Fruit fly (Drosophila melanogaster) whole organism, embryonic: ENCODE results near the gene CG11178.
A peak's percentile ranks its signal among the peaks of the same experiment; 100 is the strongest.

Source experiments
- ATbp ChIP-seq: fragments of 200-800 bp; sonication (Bioruptor generic); optimal IDR thresholded peaks from 2 replicates; lab custom pipeline; 2017; ENCODE audit warnings: missing biosample characterization, mild to moderate bottlenecking, missing genetic modification characterization, missing genetic modification reagents
- Ada2b ChIP-seq: fragments of 200-800 bp; sonication (Bioruptor generic); IDR thresholded peaks from 2 replicates; pipeline ENCODE4 v1.3.6; 2022; ENCODE audit warnings: missing biosample characterization, missing genetic modification characterization
- B-H1 ChIP-seq: fragments of 200-800 bp; sonication (Bioruptor generic); IDR thresholded peaks from 3 replicates; pipeline ENCODE4 v1.3.6; 2022; ENCODE audit warnings: missing biosample characterization, missing genetic modification characterization
- CG10209 ChIP-seq: fragments of 200-800 bp; sonication (Bioruptor generic); optimal IDR thresholded peaks from 3 replicates; lab custom pipeline; 2017; ENCODE audit warnings: missing biosample characterization, mild to moderate bottlenecking, missing genetic modification characterization, missing genetic modification reagents
- CG10366 ChIP-seq: fragments of 200-800 bp; sonication (Bioruptor generic); IDR thresholded peaks from 2 replicates; pipeline ENCODE4 v1.3.6; 2022; ENCODE audit warnings: missing biosample characterization, missing genetic modification characterization
- CG11085 ChIP-seq: fragments of 200-800 bp; sonication (Bioruptor generic); IDR thresholded peaks from 2 replicates; pipeline ENCODE4 v1.3.6; 2022; ENCODE audit warnings: missing biosample characterization, missing genetic modification characterization
- CG11456 ChIP-seq: fragments of 200-800 bp; sonication (Bioruptor generic); IDR thresholded peaks from 3 replicates; pipeline ENCODE4 v1.3.6; 2022; ENCODE audit warnings: missing biosample characterization, missing genetic modification characterization
- CG11504 ChIP-seq: fragments of 200-800 bp; sonication (Bioruptor generic); optimal IDR thresholded peaks from 3 replicates; lab custom pipeline; 2019; ENCODE audit warnings: missing biosample characterization, mild to moderate bottlenecking, missing genetic modification characterization, moderate library complexity
- CG11723 ChIP-seq: fragments of 200-800 bp; sonication (Bioruptor generic); optimal IDR thresholded peaks from 2 replicates; lab custom pipeline; 2017; ENCODE audit warnings: missing biosample characterization, mild to moderate bottlenecking, missing genetic modification characterization
- CG13296 ChIP-seq: fragments of 200-800 bp; sonication (Bioruptor generic); optimal IDR thresholded peaks from 3 replicates; lab custom pipeline; 2018; ENCODE audit warnings: missing biosample characterization, mild to moderate bottlenecking, missing genetic modification characterization
- CG14014 ChIP-seq: fragments of 200-800 bp; sonication (Bioruptor generic); IDR thresholded peaks from 2 replicates; pipeline ENCODE4 v1.3.6; 2022; ENCODE audit warnings: missing biosample characterization, missing genetic modification characterization
- CG15269 ChIP-seq: fragments of 200-800 bp; sonication (Bioruptor generic); optimal IDR thresholded peaks from 2 replicates; lab custom pipeline; 2018; ENCODE audit warnings: missing biosample characterization, mild to moderate bottlenecking, missing genetic modification characterization, moderate library complexity
- CG31388 ChIP-seq: fragments of 200-800 bp; sonication (Bioruptor generic); optimal IDR thresholded peaks from 2 replicates; lab custom pipeline; 2016; ENCODE audit warnings: missing biosample characterization, missing genetic modification characterization
- CG42726 ChIP-seq: fragments of 200-800 bp; sonication (Bioruptor generic); IDR thresholded peaks from 2 replicates; pipeline ENCODE4 v1.3.6; 2022; ENCODE audit warnings: missing biosample characterization, missing genetic modification characterization; ENCODE audit not compliant: partially characterized antibody
- CG5953 ChIP-seq: fragments of 200-800 bp; sonication (Bioruptor generic); IDR thresholded peaks from 2 replicates; pipeline ENCODE4 v1.3.6; 2022; ENCODE audit warnings: missing biosample characterization, missing genetic modification characterization
- CG6813 ChIP-seq: fragments of 200-800 bp; sonication (Bioruptor generic); optimal IDR thresholded peaks from 2 replicates; lab custom pipeline; 2017; ENCODE audit warnings: missing biosample characterization, missing genetic modification characterization, mild to moderate bottlenecking, moderate library complexity, missing genetic modification reagents
- CG7928 ChIP-seq: fragments of 200-800 bp; sonication (Bioruptor generic); optimal IDR thresholded peaks from 2 replicates; lab custom pipeline; 2017; ENCODE audit warnings: missing biosample characterization, mild to moderate bottlenecking, missing genetic modification characterization
- CG8359 ChIP-seq: fragments of 200-800 bp; sonication (Bioruptor generic); optimal IDR thresholded peaks from 2 replicates; lab custom pipeline; 2017; ENCODE audit warnings: missing biosample characterization, mild to moderate bottlenecking, missing genetic modification characterization, borderline replicate concordance
- CG9797 ChIP-seq: fragments of 200-800 bp; sonication (Bioruptor generic); optimal IDR thresholded peaks from 3 replicates; lab custom pipeline; 2018; ENCODE audit warnings: missing biosample characterization, mild to moderate bottlenecking, missing genetic modification characterization
- Chrac-16 ChIP-seq: fragments of 200-800 bp; sonication (Bioruptor generic); optimal IDR thresholded peaks from 3 replicates; lab custom pipeline; 2016; ENCODE audit warnings: missing biosample characterization, missing genetic modification characterization
- Dbx ChIP-seq: fragments of 200-800 bp; sonication (Bioruptor generic); IDR thresholded peaks from 3 replicates; pipeline ENCODE4 v1.3.6; 2022; ENCODE audit warnings: missing biosample characterization, missing genetic modification characterization
- Dfd ChIP-seq, 2 experiments: fragments of >200 bp; optimal IDR thresholded peaks; 2 replicates each; lab custom pipeline; 2017; ENCODE audit warnings: missing biosample characterization in 2 of 2, missing genetic modification characterization in 2 of 2
- HLHmδ ChIP-seq: fragments of 200-800 bp; sonication (Bioruptor generic); optimal IDR thresholded peaks from 2 replicates; lab custom pipeline; 2018; ENCODE audit warnings: missing biosample characterization, mild to moderate bottlenecking, missing genetic modification characterization, moderate library complexity
- HmgZ ChIP-seq: fragments of 200-800 bp; sonication (Bioruptor generic); optimal IDR thresholded peaks from 2 replicates; lab custom pipeline; 2018; ENCODE audit warnings: missing biosample characterization, mild to moderate bottlenecking, missing genetic modification characterization
- Hr3 ChIP-seq: fragments of 200-800 bp; sonication (Bioruptor generic); optimal IDR thresholded peaks from 3 replicates; lab custom pipeline; 2016; ENCODE audit warnings: missing biosample characterization, missing genetic modification characterization
- Lhr ChIP-seq: fragments of 200-800 bp; sonication (Bioruptor generic); optimal IDR thresholded peaks from 3 replicates; lab custom pipeline; 2017; ENCODE audit warnings: mild to moderate bottlenecking, missing biosample characterization, missing genetic modification reagents, missing genetic modification characterization
- NC2α ChIP-seq: fragments of 200-800 bp; sonication (Bioruptor generic); optimal IDR thresholded peaks from 2 replicates; lab custom pipeline; 2016; ENCODE audit warnings: missing biosample characterization, missing genetic modification characterization
- NC2β ChIP-seq: fragments of 200-800 bp; sonication (Bioruptor generic); optimal IDR thresholded peaks from 2 replicates; lab custom pipeline; 2016; ENCODE audit warnings: missing biosample characterization, missing genetic modification characterization
- NFAT ChIP-seq: fragments of 200-800 bp; sonication (Bioruptor generic); IDR thresholded peaks from 2 replicates; pipeline ENCODE4 v1.3.6; 2022; ENCODE audit warnings: missing biosample characterization, missing genetic modification characterization
- Oaz ChIP-seq: fragments of 200-800 bp; sonication (Bioruptor generic); IDR thresholded peaks from 2 replicates; pipeline ENCODE4 v1.3.6; 2022; ENCODE audit warnings: missing biosample characterization, missing genetic modification characterization
- Sox102F ChIP-seq: fragments of 200-800 bp; sonication (Bioruptor generic); optimal IDR thresholded peaks from 2 replicates; lab custom pipeline; 2018; ENCODE audit warnings: missing biosample characterization, mild to moderate bottlenecking, missing genetic modification characterization, moderate library complexity
- bigmax ChIP-seq: fragments of 200-800 bp; sonication (Bioruptor generic); optimal IDR thresholded peaks from 2 replicates; lab custom pipeline; 2018; ENCODE audit warnings: missing biosample characterization, mild to moderate bottlenecking, missing genetic modification characterization
- cad ChIP-seq: fragments of >200 bp; optimal IDR thresholded peaks from 2 replicates; lab custom pipeline; 2017; ENCODE audit warnings: missing biosample characterization, missing genetic modification characterization
- chn ChIP-seq: fragments of 200-800 bp; sonication (Bioruptor generic); optimal IDR thresholded peaks from 2 replicates; lab custom pipeline; 2016; ENCODE audit warnings: missing biosample characterization, missing genetic modification characterization
- exex ChIP-seq: fragments of 200-800 bp; sonication (Bioruptor generic); optimal IDR thresholded peaks from 4 replicates; lab custom pipeline; 2018; ENCODE audit warnings: missing biosample characterization, mild to moderate bottlenecking, missing genetic modification characterization, moderate library complexity
- gfzf ChIP-seq: fragments of 200-800 bp; sonication (Bioruptor generic); optimal IDR thresholded peaks from 2 replicates; lab custom pipeline; 2016; ENCODE audit warnings: missing biosample characterization, mild to moderate bottlenecking, missing genetic modification characterization, moderate library complexity
- ham ChIP-seq: fragments of 200-800 bp; sonication (Bioruptor generic); IDR thresholded peaks from 2 replicates; pipeline ENCODE4 v1.3.6; 2022; ENCODE audit warnings: missing biosample characterization, missing genetic modification characterization
- lbe ChIP-seq: fragments of 200-800 bp; sonication (Bioruptor generic); optimal IDR thresholded peaks from 2 replicates; lab custom pipeline; 2016; ENCODE audit warnings: missing biosample characterization, mild to moderate bottlenecking, missing genetic modification characterization
- lola ChIP-seq, 3 experiments: fragments of >200 bp in 2 of 3; fragments of 200-800 bp in 1 of 3; sonication (Bioruptor generic) in 1 of 3; optimal IDR thresholded peaks; 2 replicates each; lab custom pipeline; 2017 to 2019; ENCODE audit warnings: missing biosample characterization in 3 of 3, missing genetic modification characterization in 3 of 3, mild to moderate bottlenecking in 1 of 3, moderate library complexity in 1 of 3
- p53 ChIP-seq: fragments of 200-800 bp; sonication (Bioruptor generic); optimal IDR thresholded peaks from 2 replicates; lab custom pipeline; 2016; ENCODE audit warnings: missing biosample characterization, missing genetic modification characterization
- pzg ChIP-seq: fragments of 200-800 bp; sonication (Bioruptor generic); optimal IDR thresholded peaks from 3 replicates; lab custom pipeline; 2018; ENCODE audit warnings: missing biosample characterization, mild to moderate bottlenecking, missing genetic modification characterization, moderate library complexity
- scrt ChIP-seq: fragments of 200-800 bp; sonication (Bioruptor generic); optimal IDR thresholded peaks from 2 replicates; lab custom pipeline; 2018; ENCODE audit warnings: missing biosample characterization, mild to moderate bottlenecking, missing genetic modification characterization, moderate library complexity
- seq ChIP-seq: fragments of 200-800 bp; sonication (Bioruptor generic); IDR thresholded peaks from 2 replicates; pipeline ENCODE4 v1.3.6; 2022; ENCODE audit warnings: missing biosample characterization, missing genetic modification characterization
- sima ChIP-seq: fragments of 200-800 bp; sonication (Bioruptor generic); optimal IDR thresholded peaks from 2 replicates; lab custom pipeline; 2016; ENCODE audit warnings: missing biosample characterization, missing genetic modification characterization
- slp2 ChIP-seq: fragments of 200-800 bp; sonication (Bioruptor generic); optimal IDR thresholded peaks from 2 replicates; lab custom pipeline; 2016; ENCODE audit warnings: missing biosample characterization, missing genetic modification characterization
- sna ChIP-seq: fragments of 200-800 bp; sonication (Bioruptor generic); IDR thresholded peaks from 2 replicates; pipeline ENCODE4 v1.3.6; 2022; ENCODE audit warnings: missing biosample characterization, missing genetic modification characterization; ENCODE audit not compliant: partially characterized antibody
- tio ChIP-seq: fragments of 200-800 bp; sonication (Bioruptor generic); optimal IDR thresholded peaks from 2 replicates; lab custom pipeline; 2017; ENCODE audit warnings: missing biosample characterization, missing genetic modification characterization, inconsistent platforms
- tup ChIP-seq: fragments of 200-800 bp; sonication (Bioruptor generic); optimal IDR thresholded peaks from 2 replicates; lab custom pipeline; 2016; ENCODE audit warnings: missing biosample characterization, mild to moderate bottlenecking, missing genetic modification characterization, moderate library complexity
- zfh1 ChIP-seq: fragments of 200-800 bp; sonication (Bioruptor generic); IDR thresholded peaks from 3 replicates; pipeline ENCODE4 v1.3.6; 2022; ENCODE audit warnings: missing biosample characterization, missing genetic modification characterization

CG11178 gene

dm6 chrX:13639998-13640691 is 34.7 kb downstream of the CG11178 start (continued):
- peak; percentile 99 for TF ChIP-seq CG13296 (GFP tag; lab: Kevin White, UChicago)
- TF ChIP-seq NC2β (GFP tag; lab: Kevin White, UChicago): peak; percentile 98
- peak; percentile 82 for TF ChIP-seq CG7928 (GFP tag; lab: Kevin White, UChicago)
- TF ChIP-seq NC2α: peak; percentile 98
- peak; percentile 97 for TF ChIP-seq Hr3 (GFP tag; lab: Kevin White, UChicago)
- TF ChIP-seq HLHmδ (GFP tag; lab: Kevin White, UChicago): no peak
- peak; percentile 96 for TF ChIP-seq sima (GFP tag; lab: Kevin White, UChicago)
- peak; percentile 99 for TF ChIP-seq seq (GFP tag; lab: Robert Waterston, UW)
- TF ChIP-seq Ada2b: peak; percentile 99
- TF ChIP-seq Dbx (GFP tag; lab: Robert Waterston, UW): peak; percentile 98
- TF ChIP-seq zfh1: peak; percentile 99
- TF ChIP-seq CG6813 (GFP tag; lab: Kevin White, UChicago): peak; percentile 99
- TF ChIP-seq Sox102F (GFP tag; lab: Kevin White, UChicago): peak; percentile 99
- TF ChIP-seq cad (GFP tag; lab: Kevin White, UChicago): no peak
- peak; percentile 14; the same call in 1 of the 2 replicates for TF ChIP-seq CG42726
- peak; percentile 99 for TF ChIP-seq CG14014 (GFP tag; lab: Robert Waterston, UW)
- peak; percentile 99 for TF ChIP-seq chn (GFP tag; lab: Kevin White, UChicago)
- TF ChIP-seq CG11504 (tag; lab: Kevin White, UChicago): peak; percentile 98
- TF ChIP-seq p53 (GFP tag; lab: Kevin White, UChicago): peak; percentile 96
- TF ChIP-seq CG31388 (GFP tag; lab: Kevin White, UChicago): peak; percentile 97
- TF ChIP-seq tup (GFP tag; lab: Kevin White, UChicago): peak; percentile 98
- TF ChIP-seq sna: peak; percentile 62; the same call in 1 of the 2 replicates
- TF ChIP-seq CG5953: peak; percentile 99
- TF ChIP-seq gfzf (GFP tag; lab: Kevin White, UChicago): peak; percentile 26
- TF ChIP-seq ATbp (GFP tag; lab: Kevin White, UChicago): peak; percentile 99
- peak; percentile 99 for TF ChIP-seq CG10366 (GFP tag; lab: Robert Waterston, UW)
- TF ChIP-seq CG11456: peak; percentile 99
- peak; percentile 100 for TF ChIP-seq NFAT (GFP tag; lab: Robert Waterston, UW)
- TF ChIP-seq ham (GFP tag; lab: Robert Waterston, UW): peak; percentile 95
- peak in 1 of 3 experiments; percentile 94 for TF ChIP-seq lola (GFP tag; optimal IDR thresholded peaks at IDR 0.05; lab: Kevin White, UChicago)
- TF ChIP-seq CG11085 (GFP tag; lab: Robert Waterston, UW): peak; percentile 98
- TF ChIP-seq Dfd (GFP tag; optimal IDR thresholded peaks at IDR 0.05; lab: Kevin White, UChicago): no peak
- TF ChIP-seq CG8359: peak; percentile 93
- TF ChIP-seq Lhr: peak; percentile 95
- TF ChIP-seq CG11723: peak; percentile 97
- TF ChIP-seq Chrac-16 (GFP tag; lab: Kevin White, UChicago): peak; percentile 98
- peak; percentile 97 for TF ChIP-seq tio (GFP tag; lab: Kevin White, UChicago)
- peak; percentile 99 for TF ChIP-seq slp2 (GFP tag; lab: Kevin White, UChicago)
- peak; percentile 99 for TF ChIP-seq CG10209 (GFP tag; lab: Kevin White, UChicago)
- peak; percentile 84 for TF ChIP-seq lbe (GFP tag; lab: Kevin White, UChicago)
- peak; percentile 99 for TF ChIP-seq B-H1
- TF ChIP-seq Oaz (GFP tag; lab: Robert Waterston, UW): peak; percentile 99
- peak; percentile 58 for TF ChIP-seq CG9797
- peak; percentile 37 for TF ChIP-seq pzg (GFP tag; lab: Kevin White, UChicago)
- peak; percentile 77 for TF ChIP-seq bigmax (GFP tag; lab: Kevin White, UChicago)
- peak; percentile 96 for TF ChIP-seq scrt (GFP tag; lab: Kevin White, UChicago)
- TF ChIP-seq exex: peak; percentile 96
- TF ChIP-seq HmgZ: peak; percentile 99
- peak; percentile 99 for TF ChIP-seq CG15269 (tag; lab: Kevin White, UChicago)
